Fruit fly (Drosophila melanogaster) whole organism, embryonic: ENCODE measurements around the gene CG43138.

Experiments
- Bdp1 ChIP-seq: fragments of 200-800 bp; sonication (Bioruptor generic); optimal IDR thresholded peaks from 3 replicates; lab custom pipeline; 2016; ENCODE audit warnings: missing biosample characterization, missing genetic modification characterization
- Bgb ChIP-seq: fragments of 200-800 bp; sonication (Bioruptor generic); IDR thresholded peaks from 2 replicates; pipeline ENCODE4 v1.3.6; 2022; ENCODE audit warnings: missing biosample characterization, missing genetic modification characterization; ENCODE audit not compliant: partially characterized antibody
- BtbVII ChIP-seq: fragments of 200-800 bp; sonication (Bioruptor generic); optimal IDR thresholded peaks from 3 replicates; lab custom pipeline; 2017; ENCODE audit warnings: missing biosample characterization, mild to moderate bottlenecking, missing genetic modification characterization
- C15 ChIP-seq: fragments of 200-800 bp; sonication (Bioruptor generic); IDR thresholded peaks from 3 replicates; pipeline ENCODE4 v1.3.6; 2022; ENCODE audit warnings: missing biosample characterization, missing genetic modification characterization
- CG10267 ChIP-seq: fragments of 200-800 bp; sonication (Bioruptor generic); optimal IDR thresholded peaks from 2 replicates; lab custom pipeline; 2018; ENCODE audit warnings: missing biosample characterization, mild to moderate bottlenecking, missing genetic modification characterization, moderate library complexity
- CG11504 ChIP-seq: fragments of 200-800 bp; sonication (Bioruptor generic); optimal IDR thresholded peaks from 3 replicates; lab custom pipeline; 2019; ENCODE audit warnings: missing biosample characterization, mild to moderate bottlenecking, missing genetic modification characterization, moderate library complexity
- CG12104 ChIP-seq: fragments of 200-800 bp; sonication (Bioruptor generic); optimal IDR thresholded peaks from 3 replicates; lab custom pipeline; 2016; ENCODE audit warnings: missing biosample characterization, missing genetic modification characterization
- CG12219 ChIP-seq: fragments of 200-800 bp; sonication (Bioruptor generic); optimal IDR thresholded peaks from 3 replicates; lab custom pipeline; 2018; ENCODE audit warnings: missing biosample characterization, mild to moderate bottlenecking, missing genetic modification characterization
- CG13775 ChIP-seq: fragments of 200-800 bp; sonication (Bioruptor generic); optimal IDR thresholded peaks from 3 replicates; lab custom pipeline; 2017; ENCODE audit warnings: missing biosample characterization, mild to moderate bottlenecking, missing genetic modification characterization
- CG16863 ChIP-seq: fragments of 200-800 bp; sonication (Bioruptor generic); optimal IDR thresholded peaks from 3 replicates; lab custom pipeline; 2016; ENCODE audit warnings: missing biosample characterization, missing genetic modification characterization
- CG17361 ChIP-seq: fragments of 200-800 bp; sonication (Bioruptor generic); IDR thresholded peaks from 3 replicates; pipeline ENCODE4 v1.3.6; 2022; ENCODE audit warnings: missing biosample characterization, missing genetic modification characterization
- CG17385 ChIP-seq: fragments of 200-800 bp; sonication (Bioruptor generic); optimal IDR thresholded peaks from 3 replicates; lab custom pipeline; 2018; ENCODE audit warnings: missing biosample characterization, mild to moderate bottlenecking, missing genetic modification characterization
- CG2202 ChIP-seq: fragments of 200-800 bp; sonication (Bioruptor generic); optimal IDR thresholded peaks from 2 replicates; lab custom pipeline; 2018; ENCODE audit warnings: missing biosample characterization, mild to moderate bottlenecking, missing genetic modification characterization
- CG3065 ChIP-seq: fragments of 200-800 bp; sonication (Bioruptor generic); optimal IDR thresholded peaks from 2 replicates; lab custom pipeline; 2016; ENCODE audit warnings: missing biosample characterization, missing genetic modification characterization
- CG32767 ChIP-seq: fragments of 200-800 bp; sonication (Bioruptor generic); IDR thresholded peaks from 2 replicates; pipeline ENCODE4 v1.3.6; 2022; ENCODE audit warnings: missing biosample characterization, missing genetic modification characterization
- CG3726 ChIP-seq: fragments of 200-800 bp; sonication (Bioruptor generic); IDR thresholded peaks from 3 replicates; pipeline ENCODE4, ENCODE4 v1.3.6; 2022; ENCODE audit warnings: missing biosample characterization, missing genetic modification characterization
- CG4282 ChIP-seq: fragments of 200-800 bp; sonication (Bioruptor generic); optimal IDR thresholded peaks from 2 replicates; lab custom pipeline; 2016; ENCODE audit warnings: missing biosample characterization, missing genetic modification characterization
- CG6654 ChIP-seq: fragments of 200-800 bp; sonication (Bioruptor generic); optimal IDR thresholded peaks from 2 replicates; lab custom pipeline; 2017; ENCODE audit warnings: missing biosample characterization, mild to moderate bottlenecking, missing genetic modification characterization
- CG7372 ChIP-seq: fragments of 200-800 bp; sonication (Bioruptor generic); IDR thresholded peaks from 2 replicates; pipeline ENCODE4 v1.3.6; 2022; ENCODE audit warnings: missing biosample characterization, missing genetic modification characterization
- CG7745 ChIP-seq: fragments of 200-800 bp; sonication (Bioruptor generic); optimal IDR thresholded peaks from 2 replicates; lab custom pipeline; 2018; ENCODE audit warnings: missing biosample characterization, mild to moderate bottlenecking, missing genetic modification characterization, moderate library complexity
- CG9797 ChIP-seq: fragments of 200-800 bp; sonication (Bioruptor generic); optimal IDR thresholded peaks from 3 replicates; lab custom pipeline; 2018; ENCODE audit warnings: missing biosample characterization, mild to moderate bottlenecking, missing genetic modification characterization
- CG9817 ChIP-seq: fragments of 200-800 bp; sonication (Bioruptor generic); optimal IDR thresholded peaks from 2 replicates; lab custom pipeline; 2018; ENCODE audit warnings: missing biosample characterization, mild to moderate bottlenecking, missing genetic modification characterization, moderate library complexity
- CoRest ChIP-seq: fragments of 200-800 bp; sonication (Bioruptor generic); optimal IDR thresholded peaks from 3 replicates; lab custom pipeline; 2018; ENCODE audit warnings: missing biosample characterization, mild to moderate bottlenecking, missing genetic modification characterization, moderate library complexity
- Hey ChIP-seq: fragments of 200-800 bp; sonication (Bioruptor generic); optimal IDR thresholded peaks from 3 replicates; lab custom pipeline; 2018; ENCODE audit warnings: missing biosample characterization, mild to moderate bottlenecking, missing genetic modification characterization
- Hr78 ChIP-seq, 2 experiments: fragments of 200-800 bp in 1 of 2; fragments of >200 bp in 1 of 2; sonication (Bioruptor generic) in 1 of 2; optimal IDR thresholded peaks; 2 replicates each; lab custom pipeline; 2017 to 2019; ENCODE audit warnings: missing biosample characterization in 2 of 2, missing genetic modification characterization in 2 of 2, mild to moderate bottlenecking in 1 of 2, moderate library complexity in 1 of 2
- Mad ChIP-seq: fragments of 200-800 bp; sonication (Bioruptor generic); optimal IDR thresholded peaks from 2 replicates; lab custom pipeline; 2016; ENCODE audit warnings: missing biosample characterization, missing genetic modification characterization
- Oaz ChIP-seq: fragments of 200-800 bp; sonication (Bioruptor generic); IDR thresholded peaks from 2 replicates; pipeline ENCODE4 v1.3.6; 2022; ENCODE audit warnings: missing biosample characterization, missing genetic modification characterization
- Sin3A ChIP-seq: fragments of >200 bp; optimal IDR thresholded peaks from 2 replicates; lab custom pipeline; 2018
- Trl ChIP-seq, 3 experiments: fragments of >200 bp in 2 of 3; fragments of 200-800 bp in 1 of 3; sonication (Bioruptor generic) in 1 of 3; optimal IDR thresholded peaks; 2 replicates in 1 of 3; 3 replicates in 2 of 3; lab custom pipeline; 2016 to 2017; ENCODE audit warnings: missing biosample characterization in 1 of 3, missing genetic modification characterization in 1 of 3
- Usf ChIP-seq: fragments of 200-800 bp; sonication (Bioruptor generic); optimal IDR thresholded peaks from 2 replicates; lab custom pipeline; 2017; ENCODE audit warnings: missing genotype, missing biosample characterization, missing genetic modification characterization
- ac ChIP-seq: fragments of 200-800 bp; sonication (Bioruptor generic); optimal IDR thresholded peaks from 3 replicates; lab custom pipeline; 2017; ENCODE audit warnings: missing biosample characterization, mild to moderate bottlenecking, missing genetic modification characterization
- al ChIP-seq: fragments of 200-800 bp; sonication (Bioruptor generic); IDR thresholded peaks from 2 replicates; pipeline ENCODE4 v1.3.6; 2022; ENCODE audit warnings: missing biosample characterization, missing genetic modification characterization
- ara ChIP-seq: fragments of 200-800 bp; sonication (Bioruptor generic); IDR thresholded peaks from 2 replicates; pipeline ENCODE4 v1.3.6; 2022; ENCODE audit warnings: missing biosample characterization, missing genetic modification characterization
- cato ChIP-seq: fragments of 200-800 bp; sonication (Bioruptor generic); optimal IDR thresholded peaks from 2 replicates; lab custom pipeline; 2016; ENCODE audit warnings: missing biosample characterization, missing genetic modification characterization, borderline replicate concordance
- eyg ChIP-seq: fragments of 200-800 bp; sonication (Bioruptor generic); optimal IDR thresholded peaks from 3 replicates; lab custom pipeline; 2016; ENCODE audit warnings: missing biosample characterization, missing genetic modification characterization
- fd96Cb ChIP-seq: fragments of 200-800 bp; sonication (Bioruptor generic); optimal IDR thresholded peaks from 2 replicates; lab custom pipeline; 2018; ENCODE audit warnings: missing biosample characterization, mild to moderate bottlenecking, missing genetic modification characterization, moderate library complexity
- gem ChIP-seq: fragments of 200-800 bp; sonication (Bioruptor generic); optimal IDR thresholded peaks from 2 replicates; lab custom pipeline; 2019; ENCODE audit warnings: missing biosample characterization, mild to moderate bottlenecking, missing genetic modification characterization, moderate library complexity
- gfzf ChIP-seq: fragments of 200-800 bp; sonication (Bioruptor generic); optimal IDR thresholded peaks from 2 replicates; lab custom pipeline; 2016; ENCODE audit warnings: missing biosample characterization, mild to moderate bottlenecking, missing genetic modification characterization, moderate library complexity
- insv ChIP-seq, 2 experiments: fragments of 200-800 bp; sonication (Bioruptor generic); optimal IDR thresholded peaks; 3 replicates each; lab custom pipeline; 2016 to 2018; ENCODE audit warnings: missing biosample characterization in 2 of 2, missing genetic modification characterization in 2 of 2
- klu ChIP-seq: fragments of 200-800 bp; sonication (Bioruptor generic); IDR thresholded peaks from 2 replicates; pipeline ENCODE4 v1.3.6; 2022; ENCODE audit warnings: missing biosample characterization, missing genetic modification characterization
- lab ChIP-seq: fragments of 200-800 bp; sonication (Bioruptor generic); optimal IDR thresholded peaks from 3 replicates; lab custom pipeline; 2017; ENCODE audit warnings: missing biosample characterization, missing genetic modification characterization, mild to moderate bottlenecking, moderate library complexity, missing genetic modification reagents
- onecut ChIP-seq: fragments of 200-800 bp; sonication (Bioruptor generic); IDR thresholded peaks from 2 replicates; pipeline ENCODE4 v1.3.6; 2022; ENCODE audit warnings: missing biosample characterization, missing genetic modification characterization
- pan ChIP-seq, 4 experiments: fragments of >200 bp in 3 of 4; fragments of 200-800 bp in 1 of 4; sonication (Bioruptor generic) in 1 of 4; optimal IDR thresholded peaks in 3 of 4; IDR thresholded peaks in 1 of 4; 2 replicates each; pipeline versions ENCODE4 v1.3.6 to Lab custom; 2017 to 2022; ENCODE audit warnings: missing biosample characterization in 2 of 4, missing genetic modification characterization in 2 of 4, mixed read lengths in 1 of 4
- schlank ChIP-seq: fragments of 200-800 bp; sonication (Bioruptor generic); optimal IDR thresholded peaks from 2 replicates; lab custom pipeline; 2018; ENCODE audit warnings: missing biosample characterization, mild to moderate bottlenecking, missing genetic modification characterization
- sens ChIP-seq: fragments of 200-800 bp; sonication (Bioruptor generic); peaks from one replicate; lab custom pipeline; 2016; ENCODE audit warnings: missing biosample characterization, missing genetic modification characterization
- sens-2 ChIP-seq: fragments of 200-800 bp; sonication (Bioruptor generic); IDR thresholded peaks from 2 replicates; pipeline ENCODE4 v1.3.6; 2022; ENCODE audit warnings: missing biosample characterization, missing genetic modification characterization
- sim ChIP-seq: fragments of 200-800 bp; sonication (Bioruptor generic); IDR thresholded peaks from 2 replicates; pipeline ENCODE4 v1.3.6; 2022; ENCODE audit warnings: missing biosample characterization, missing genetic modification characterization
- sr ChIP-seq: fragments of 200-800 bp; sonication (Bioruptor generic); IDR thresholded peaks from 3 replicates; pipeline ENCODE4 v1.3.6; 2022; ENCODE audit warnings: missing biosample characterization, missing genetic modification characterization
- stc ChIP-seq: fragments of 200-800 bp; sonication (Bioruptor generic); IDR thresholded peaks from 2 replicates; pipeline ENCODE4 v1.3.6; 2022; ENCODE audit warnings: missing biosample characterization, missing genetic modification characterization
- yki ChIP-seq: fragments of >200 bp; optimal IDR thresholded peaks from 3 replicates; lab custom pipeline; 2018
- zfh1 ChIP-seq: fragments of 200-800 bp; sonication (Bioruptor generic); IDR thresholded peaks from 3 replicates; pipeline ENCODE4 v1.3.6; 2022; ENCODE audit warnings: missing biosample characterization, missing genetic modification characterization

Gene CG43138

DNA sequence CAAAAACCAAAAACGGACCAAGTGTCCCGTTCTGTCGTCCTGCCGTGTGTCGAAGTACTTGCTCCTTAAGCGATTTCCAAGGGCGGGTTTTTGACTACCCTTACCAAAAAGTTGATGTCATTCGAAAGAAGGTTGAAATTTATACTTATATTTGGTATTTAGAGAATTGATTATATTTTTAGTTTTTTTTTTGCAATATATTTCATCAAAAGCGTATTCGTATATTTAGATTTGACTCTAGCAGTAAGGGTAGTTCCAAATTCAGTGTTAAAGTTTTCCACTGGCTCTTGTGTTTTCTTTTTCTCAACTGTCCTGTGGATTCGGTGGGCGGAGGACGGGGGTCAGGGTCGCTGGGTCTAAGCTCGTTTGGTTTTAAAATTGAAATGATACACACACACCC, 22.6 kb downstream of the CG43138 start (continued):
- TF ChIP-seq ac (GFP tag; lab: Kevin White, UChicago) (no peak), sens (peak; percentile 43), klu (GFP tag; lab: Robert Waterston, UW) (no peak), gfzf (GFP tag; lab: Kevin White, UChicago) (no peak), Hr78 (GFP tag; optimal IDR thresholded peaks at IDR 0.05; lab: Kevin White, UChicago) (no peak), CoRest (peak; percentile 42), Sin3A (lab: Kevin White, UChicago) (no peak), Oaz (no peak), Mad (GFP tag; lab: Kevin White, UChicago) (no peak), Bgb (GFP tag; lab: Robert Waterston, UW) (no peak), CG12219 (GFP tag; lab: Kevin White, UChicago) (no peak), CG9797 (GFP tag; lab: Kevin White, UChicago) (no peak), BtbVII (no peak), CG3726 (GFP tag; lab: Robert Waterston, UW) (no peak), onecut (GFP tag; lab: Robert Waterston, UW) (peak; percentile 20; the same call in 1 of the 2 replicates), CG3065 (GFP tag; lab: Kevin White, UChicago) (no peak), CG4282 (GFP tag; lab: Kevin White, UChicago) (no peak), CG16863 (GFP tag; lab: Kevin White, UChicago) (no peak), Usf (GFP tag; lab: Kevin White, UChicago) (no peak), sim (GFP tag; lab: Robert Waterston, UW) (no peak), sens-2 (GFP tag; lab: Robert Waterston, UW) (no peak), al (GFP tag; lab: Robert Waterston, UW) (no peak), eyg (GFP tag; lab: Kevin White, UChicago) (no peak), stc (GFP tag; lab: Robert Waterston, UW) (0 out of 2 replicates have a peak, but pooled peaks have one; percentile 18), CG7745 (no peak), CG17385 (GFP tag; lab: Kevin White, UChicago) (peak; percentile 16), CG9817 (tag; lab: Kevin White, UChicago) (peak; percentile 5), Trl (optimal IDR thresholded peaks at IDR 0.05; lab: Kevin White, UChicago) (no peak), Trl (GFP tag; optimal IDR thresholded peaks at IDR 0.05; lab: Kevin White, UChicago) (no peak), fd96Cb (tag; lab: Kevin White, UChicago) (peak; percentile 40), Bdp1 (GFP tag; lab: Kevin White, UChicago) (no peak), CG17361 (GFP tag; lab: Robert Waterston, UW) (0 out of 3 replicates have a peak, but pooled peaks have one; percentile 21), lab (peak; percentile 64), CG12104 (GFP tag; lab: Kevin White, UChicago) (no peak), zfh1 (GFP tag; lab: Robert Waterston, UW) (no peak), Hey (tag; lab: Kevin White, UChicago) (no peak), ara (GFP tag; lab: Robert Waterston, UW) (0 out of 2 replicates have a peak, but pooled peaks have one; percentile 27), CG7372 (GFP tag; lab: Robert Waterston, UW) (no peak), gem (tag; lab: Kevin White, UChicago) (peak; percentile 60), CG10267 (tag; lab: Kevin White, UChicago) (peak; percentile 34), cato (GFP tag; lab: Kevin White, UChicago) (no peak), CG32767 (GFP tag; lab: Robert Waterston, UW) (no peak), CG2202 (tag; lab: Kevin White, UChicago) (no peak), CG6654 (GFP tag; lab: Kevin White, UChicago) (no peak), schlank (tag; lab: Kevin White, UChicago) (no peak), insv (GFP tag; optimal IDR thresholded peaks at IDR 0.05; lab: Kevin White, UChicago) (no peak), sr (GFP tag; lab: Robert Waterston, UW) (no peak), CG11504 (tag; lab: Kevin White, UChicago) (peak; percentile 69), CG13775 (GFP tag; lab: Kevin White, UChicago) (no peak), pan (optimal IDR thresholded peaks at IDR 0.05; lab: Kevin White, UChicago) (no peak), pan (GFP tag; optimal IDR thresholded peaks at IDR 0.05 in 1 of 2, IDR thresholded peaks at IDR 0.05 in 1 of 2) (peak in 1 of 2 experiments; percentile 33), yki (lab: Kevin White, UChicago) (no peak), C15 (GFP tag; lab: Robert Waterston, UW) (no peak)
